Worm (Caenorhabditis elegans) whole organism, mixed stage, embryonic: ENCODE data around the gene C02F5.12.

ENCODE experiments used
- blmp-1 ChIP-seq: fragments of 150-350 bp; optimal IDR thresholded peaks from 2 replicates; lab custom pipeline; 2014; ENCODE audit warnings: missing biosample characterization, missing genetic modification characterization
- ceh-39 ChIP-seq: fragments of 150-350 bp; optimal IDR thresholded peaks from 2 replicates; lab custom pipeline; 2014; ENCODE audit warnings: missing biosample characterization, missing genetic modification characterization
- mab-5 ChIP-seq: fragments of 150-350 bp; optimal IDR thresholded peaks from 2 replicates; lab custom pipeline; 2014; ENCODE audit warnings: missing biosample characterization, missing genetic modification characterization
- mep-1 ChIP-seq: fragments of 150-350 bp; optimal IDR thresholded peaks from 2 replicates; lab custom pipeline; 2017; ENCODE audit warnings: missing biosample characterization, missing genetic modification reagents, missing genetic modification characterization, inconsistent platforms
- nhr-12 ChIP-seq: fragments of 150-350 bp; optimal IDR thresholded peaks from 2 replicates; lab custom pipeline; 2014; ENCODE audit warnings: missing biosample characterization, missing genetic modification characterization
- nhr-237 ChIP-seq: fragments of 150-350 bp; optimal IDR thresholded peaks from 2 replicates; lab custom pipeline; 2014; ENCODE audit warnings: missing biosample characterization, missing genetic modification characterization
- sptf-1 ChIP-seq: sonication (generic microtip); optimal IDR thresholded peaks from 2 replicates; lab custom pipeline; 2017; ENCODE audit warnings: mild to moderate bottlenecking, missing genetic modification characterization, moderate library complexity, missing compliant biosample characterization
- unc-62 ChIP-seq: fragments of 150-350 bp; optimal IDR thresholded peaks from 2 replicates; lab custom pipeline; 2014; ENCODE audit warnings: missing biosample characterization, missing genetic modification reagents, missing genetic modification characterization

ce11 chrIII:8249381-8249780 is 6.6 kb upstream of the C02F5.12 start, which contains the start of the genes C02F5.10 and C02F5.2:
- TF ChIP-seq unc-62 (GFP tag; lab: Kevin White, UChicago) (no peak), nhr-12 (tag; lab: Kevin White, UChicago) (no peak), ceh-39 (tag; lab: Kevin White, UChicago) (no peak), mep-1 (no peak), mab-5 (tag; lab: Kevin White, UChicago) (no peak), nhr-237 (tag; lab: Kevin White, UChicago) (no peak), sptf-1 (no peak), blmp-1 (tag; lab: Kevin White, UChicago) (no peak)
